Fruit fly (Drosophila melanogaster) whole organism, embryonic: ENCODE results near the gene Rad60.

Source experiments
- Aef1 ChIP-seq: fragments of 200-800 bp; sonication (Bioruptor generic); IDR thresholded peaks from 3 replicates; pipeline ENCODE4 v1.3.6; 2022; ENCODE audit warnings: missing biosample characterization, missing genetic modification characterization
- CG10565 ChIP-seq: fragments of 200-800 bp; sonication (Bioruptor generic); optimal IDR thresholded peaks from 3 replicates; lab custom pipeline; 2016; ENCODE audit warnings: missing biosample characterization, mild to moderate bottlenecking, missing genetic modification characterization
- CG11247 ChIP-seq: fragments of 200-800 bp; sonication (Bioruptor generic); IDR thresholded peaks from 2 replicates; pipeline ENCODE4 v1.3.6; 2022; ENCODE audit warnings: missing biosample characterization, missing genetic modification characterization
- CG12219 ChIP-seq: fragments of 200-800 bp; sonication (Bioruptor generic); optimal IDR thresholded peaks from 3 replicates; lab custom pipeline; 2018; ENCODE audit warnings: missing biosample characterization, mild to moderate bottlenecking, missing genetic modification characterization
- CG13287 ChIP-seq: fragments of 200-800 bp; sonication (Bioruptor generic); IDR thresholded peaks from 2 replicates; pipeline ENCODE4 v1.3.6; 2022; ENCODE audit warnings: missing biosample characterization, missing genetic modification characterization; ENCODE audit not compliant: partially characterized antibody
- CG16813 ChIP-seq: fragments of 200-800 bp; sonication (Bioruptor generic); IDR thresholded peaks from 3 replicates; pipeline ENCODE4 v1.3.6; 2022; ENCODE audit warnings: missing biosample characterization, missing genetic modification characterization; ENCODE audit not compliant: partially characterized antibody
- CG17568 ChIP-seq: fragments of 200-800 bp; sonication (Bioruptor generic); optimal IDR thresholded peaks from 2 replicates; lab custom pipeline; 2018; ENCODE audit warnings: missing biosample characterization, mild to moderate bottlenecking, missing genetic modification characterization, moderate library complexity
- CG30020 ChIP-seq: fragments of 200-800 bp; optimal IDR thresholded peaks from 2 replicates; lab custom pipeline; 2019; ENCODE audit warnings: missing biosample characterization, mild to moderate bottlenecking, missing genetic modification characterization, moderate library complexity
- CG31365 ChIP-seq: fragments of 200-800 bp; sonication (Bioruptor generic); optimal IDR thresholded peaks from 2 replicates; lab custom pipeline; 2018; ENCODE audit warnings: missing biosample characterization, mild to moderate bottlenecking, missing genetic modification characterization
- CG32532 ChIP-seq: fragments of 200-800 bp; sonication (Bioruptor generic); IDR thresholded peaks from 2 replicates; pipeline ENCODE4 v1.3.6; 2022; ENCODE audit warnings: missing biosample characterization, missing genetic modification characterization
- CG6683 ChIP-seq: fragments of 200-800 bp; sonication (Bioruptor generic); optimal IDR thresholded peaks from 2 replicates; lab custom pipeline; 2017; ENCODE audit warnings: missing biosample characterization, mild to moderate bottlenecking, missing genetic modification characterization, missing genetic modification reagents
- CG7372 ChIP-seq: fragments of 200-800 bp; sonication (Bioruptor generic); IDR thresholded peaks from 2 replicates; pipeline ENCODE4 v1.3.6; 2022; ENCODE audit warnings: missing biosample characterization, missing genetic modification characterization
- CG7928 ChIP-seq: fragments of 200-800 bp; sonication (Bioruptor generic); optimal IDR thresholded peaks from 2 replicates; lab custom pipeline; 2017; ENCODE audit warnings: missing biosample characterization, mild to moderate bottlenecking, missing genetic modification characterization
- Camta ChIP-seq: fragments of 200-800 bp; sonication (Bioruptor generic); optimal IDR thresholded peaks from 2 replicates; lab custom pipeline; 2016; ENCODE audit warnings: missing biosample characterization, missing genetic modification characterization
- CrebB ChIP-seq: fragments of 200-800 bp; sonication (Bioruptor generic); optimal IDR thresholded peaks from 3 replicates; lab custom pipeline; 2018; ENCODE audit warnings: missing biosample characterization, mild to moderate bottlenecking, missing genetic modification characterization
- D19B ChIP-seq: fragments of 200-800 bp; sonication (Bioruptor generic); optimal IDR thresholded peaks from 2 replicates; lab custom pipeline; 2017; ENCODE audit warnings: missing biosample characterization, mild to moderate bottlenecking, missing genetic modification characterization
- Doc2 ChIP-seq: fragments of 200-800 bp; sonication (Bioruptor generic); IDR thresholded peaks from 2 replicates; pipeline ENCODE4 v1.3.6; 2022; ENCODE audit warnings: missing biosample characterization, missing genetic modification characterization
- Doc3 ChIP-seq: fragments of 200-800 bp; sonication (Bioruptor generic); IDR thresholded peaks from 3 replicates; pipeline ENCODE4 v1.3.6; 2022; ENCODE audit warnings: missing biosample characterization, missing genetic modification characterization; ENCODE audit not compliant: partially characterized antibody
- Fer2 ChIP-seq: fragments of 200-800 bp; sonication (Bioruptor generic); optimal IDR thresholded peaks from 2 replicates; lab custom pipeline; 2018; ENCODE audit warnings: missing biosample characterization, mild to moderate bottlenecking, missing genetic modification characterization, moderate library complexity
- Fer3 ChIP-seq: fragments of 200-800 bp; sonication (Bioruptor generic); optimal IDR thresholded peaks from 2 replicates; lab custom pipeline; 2018; ENCODE audit warnings: missing biosample characterization, mild to moderate bottlenecking, missing genetic modification characterization, moderate library complexity
- Hr51 ChIP-seq, 2 experiments: fragments of 200-800 bp; sonication (Bioruptor generic); optimal IDR thresholded peaks; 2 replicates in 1 of 2; 3 replicates in 1 of 2; lab custom pipeline; 2016 to 2018; ENCODE audit warnings: missing biosample characterization in 2 of 2, missing genetic modification characterization in 2 of 2, mild to moderate bottlenecking in 1 of 2, moderate library complexity in 1 of 2
- NfI ChIP-seq: fragments of 200-800 bp; sonication (Bioruptor generic); optimal IDR thresholded peaks from 3 replicates; lab custom pipeline; 2018; ENCODE audit warnings: missing biosample characterization, mild to moderate bottlenecking, missing genetic modification characterization, moderate library complexity
- Pdp1 ChIP-seq, 2 experiments: fragments of 200-800 bp; sonication (Bioruptor generic); optimal IDR thresholded peaks; 3 replicates each; lab custom pipeline; 2016; ENCODE audit warnings: missing biosample characterization in 2 of 2, missing genetic modification characterization in 2 of 2, mild to moderate bottlenecking in 1 of 2, moderate library complexity in 1 of 2
- Rfx ChIP-seq: fragments of 200-800 bp; sonication (Bioruptor generic); IDR thresholded peaks from 2 replicates; pipeline ENCODE4 v1.3.6; 2022; ENCODE audit warnings: missing biosample characterization, missing genetic modification characterization
- Scr ChIP-seq: fragments of 200-800 bp; sonication (Bioruptor generic); IDR thresholded peaks from 2 replicates; pipeline ENCODE4 v1.3.6; 2022; ENCODE audit warnings: missing biosample characterization, missing genetic modification characterization; ENCODE audit not compliant: partially characterized antibody
- Sox100B ChIP-seq: fragments of 200-800 bp; sonication (Bioruptor generic); optimal IDR thresholded peaks from 3 replicates; lab custom pipeline; 2018; ENCODE audit warnings: missing biosample characterization, mild to moderate bottlenecking, missing genetic modification characterization
- Sry-β ChIP-seq: fragments of 200-800 bp; sonication (Bioruptor generic); optimal IDR thresholded peaks from 2 replicates; lab custom pipeline; 2018; ENCODE audit warnings: missing biosample characterization, mild to moderate bottlenecking, missing genetic modification characterization, moderate library complexity
- Usf ChIP-seq: fragments of 200-800 bp; sonication (Bioruptor generic); optimal IDR thresholded peaks from 2 replicates; lab custom pipeline; 2017; ENCODE audit warnings: missing genotype, missing biosample characterization, missing genetic modification characterization
- ase ChIP-seq: fragments of 200-800 bp; sonication (Bioruptor generic); IDR thresholded peaks from 3 replicates; pipeline ENCODE4 v1.3.6; 2022; ENCODE audit warnings: missing biosample characterization, missing genetic modification characterization
- bab2 ChIP-seq: fragments of 200-800 bp; sonication (Bioruptor generic); optimal IDR thresholded peaks from 2 replicates; lab custom pipeline; 2016; ENCODE audit warnings: missing biosample characterization, missing genetic modification characterization
- bbx ChIP-seq: fragments of 200-800 bp; sonication (Bioruptor generic); IDR thresholded peaks from 2 replicates; pipeline ENCODE4 v1.3.6; 2022; ENCODE audit warnings: missing biosample characterization, missing genetic modification characterization; ENCODE audit not compliant: partially characterized antibody
- bigmax ChIP-seq: fragments of 200-800 bp; sonication (Bioruptor generic); optimal IDR thresholded peaks from 2 replicates; lab custom pipeline; 2018; ENCODE audit warnings: missing biosample characterization, mild to moderate bottlenecking, missing genetic modification characterization
- btn ChIP-seq: fragments of 200-800 bp; sonication (Bioruptor generic); optimal IDR thresholded peaks from 2 replicates; lab custom pipeline; 2016; ENCODE audit warnings: missing biosample characterization, missing genetic modification characterization
- caup ChIP-seq: fragments of 200-800 bp; sonication (Bioruptor generic); optimal IDR thresholded peaks from 3 replicates; lab custom pipeline; 2017; ENCODE audit warnings: missing biosample characterization, mild to moderate bottlenecking, missing genetic modification characterization, moderate library complexity; ENCODE audit not compliant: severe bottlenecking
- da ChIP-seq: fragments of 200-800 bp; sonication (Bioruptor generic); optimal IDR thresholded peaks from 2 replicates; lab custom pipeline; 2016; ENCODE audit warnings: missing biosample characterization, missing genetic modification characterization
- dan ChIP-seq: fragments of 200-800 bp; sonication (Bioruptor generic); IDR thresholded peaks from 2 replicates; pipeline ENCODE4 v1.3.6; 2022; ENCODE audit warnings: missing biosample characterization, missing genetic modification characterization
- danr ChIP-seq: fragments of 200-800 bp; sonication (Bioruptor generic); IDR thresholded peaks from 2 replicates; pipeline ENCODE4 v1.3.6; 2022; ENCODE audit warnings: missing biosample characterization, missing genetic modification characterization
- fd64A ChIP-seq: fragments of 200-800 bp; sonication (Bioruptor generic); optimal IDR thresholded peaks from 3 replicates; lab custom pipeline; 2018; ENCODE audit warnings: missing biosample characterization, mild to moderate bottlenecking, missing genetic modification characterization
- fru ChIP-seq: fragments of >200 bp; optimal IDR thresholded peaks from 2 replicates; lab custom pipeline; 2017
- gce ChIP-seq: fragments of 200-800 bp; sonication (Bioruptor generic); IDR thresholded peaks from 3 replicates; pipeline ENCODE4 v1.3.6; 2022; ENCODE audit warnings: missing biosample characterization, missing genetic modification characterization
- gcm2 ChIP-seq: fragments of 200-800 bp; sonication (Bioruptor generic); optimal IDR thresholded peaks from 2 replicates; lab custom pipeline; 2016; ENCODE audit warnings: missing biosample characterization, missing genetic modification characterization
- ham ChIP-seq: fragments of 200-800 bp; sonication (Bioruptor generic); IDR thresholded peaks from 2 replicates; pipeline ENCODE4 v1.3.6; 2022; ENCODE audit warnings: missing biosample characterization, missing genetic modification characterization
- hbn ChIP-seq: fragments of 200-800 bp; sonication (Bioruptor generic); IDR thresholded peaks from 2 replicates; pipeline ENCODE4 v1.3.6; 2022; ENCODE audit warnings: missing biosample characterization, missing genetic modification characterization; ENCODE audit not compliant: partially characterized antibody
- hth ChIP-seq: fragments of >200 bp; optimal IDR thresholded peaks from 2 replicates; lab custom pipeline; 2017; ENCODE audit warnings: inconsistent platforms
- jing ChIP-seq: fragments of 200-800 bp; sonication (Bioruptor generic); optimal IDR thresholded peaks from 2 replicates; lab custom pipeline; 2018; ENCODE audit warnings: missing biosample characterization, mild to moderate bottlenecking, missing genetic modification characterization
- luna ChIP-seq: fragments of 200-800 bp; sonication (Bioruptor generic); optimal IDR thresholded peaks from 2 replicates; lab custom pipeline; 2016; ENCODE audit warnings: missing biosample characterization, missing genetic modification characterization
- psq ChIP-seq: fragments of 200-800 bp; sonication (Bioruptor generic); optimal IDR thresholded peaks from 2 replicates; lab custom pipeline; 2017; ENCODE audit warnings: missing biosample characterization, missing genetic modification characterization
- scrt ChIP-seq: fragments of 200-800 bp; sonication (Bioruptor generic); optimal IDR thresholded peaks from 2 replicates; lab custom pipeline; 2018; ENCODE audit warnings: missing biosample characterization, mild to moderate bottlenecking, missing genetic modification characterization, moderate library complexity
- wdn ChIP-seq: fragments of 200-800 bp; sonication (Bioruptor generic); IDR thresholded peaks from 2 replicates; pipeline ENCODE4 v1.3.6; 2022; ENCODE audit warnings: missing biosample characterization, missing genetic modification characterization
- z ChIP-seq: fragments of 200-800 bp; sonication (Bioruptor generic); IDR thresholded peaks from 3 replicates; pipeline ENCODE4 v1.3.6; 2022; ENCODE audit warnings: missing biosample characterization, missing genetic modification characterization

Gene Rad60

dm6 chr3R:23239934-23240632 lies 11.2 kb downstream of the Rad60 start (continued):
- TF ChIP-seq hth (lab: Kevin White, UChicago) (no peak), Doc2 (GFP tag; lab: Robert Waterston, UW) (no peak), Aef1 (GFP tag; lab: Robert Waterston, UW) (peak; percentile 61), Doc3 (GFP tag; lab: Robert Waterston, UW) (no peak), bab2 (GFP tag; lab: Kevin White, UChicago) (peak; percentile 53), gcm2 (no peak), hbn (GFP tag; lab: Robert Waterston, UW) (no peak), Fer2 (tag; lab: Kevin White, UChicago) (peak; percentile 30), fd64A (GFP tag; lab: Kevin White, UChicago) (peak; percentile 4), NfI (GFP tag; lab: Kevin White, UChicago) (peak; percentile 22), caup (GFP tag; lab: Kevin White, UChicago) (peak; percentile 73), CG30020 (no peak), Fer3 (tag; lab: Kevin White, UChicago) (peak; percentile 83), da (no peak), Pdp1 (GFP tag; optimal IDR thresholded peaks at IDR 0.05; lab: Kevin White, UChicago) (peak in 1 of 2 experiments; percentile 65), psq (no peak), Scr (GFP tag; lab: Robert Waterston, UW) (no peak), CG17568 (no peak), Sry-β (GFP tag; lab: Kevin White, UChicago) (no peak), D19B (GFP tag; lab: Kevin White, UChicago) (peak; percentile 95), CG10565 (GFP tag; lab: Kevin White, UChicago) (no peak), bigmax (GFP tag; lab: Kevin White, UChicago) (no peak), ase (GFP tag; lab: Robert Waterston, UW) (no peak), btn (no peak), Hr51 (GFP tag; optimal IDR thresholded peaks at IDR 0.05; lab: Kevin White, UChicago) (peak; percentile 27 to 67), CG31365 (tag; lab: Kevin White, UChicago) (no peak), Rfx (GFP tag; lab: Robert Waterston, UW) (peak; percentile 71), gce (0 out of 3 replicates have a peak, but pooled peaks have one; percentile 20), bbx (GFP tag; lab: Robert Waterston, UW) (no peak), Sox100B (GFP tag; lab: Kevin White, UChicago) (peak; percentile 73), CG32532 (GFP tag; lab: Robert Waterston, UW) (peak; percentile 72), luna (GFP tag; lab: Kevin White, UChicago) (no peak), z (GFP tag; lab: Robert Waterston, UW) (no peak), CG6683 (peak; percentile 69), dan (GFP tag; lab: Robert Waterston, UW) (no peak), CrebB (tag; lab: Kevin White, UChicago) (no peak), CG11247 (peak; percentile 72), CG7372 (GFP tag; lab: Robert Waterston, UW) (peak; percentile 45; the same call in 1 of the 2 replicates), CG7928 (GFP tag; lab: Kevin White, UChicago) (no peak), wdn (peak; percentile 64), CG13287 (GFP tag; lab: Robert Waterston, UW) (no peak), fru (lab: Kevin White, UChicago) (no peak), CG12219 (peak; percentile 19), scrt (GFP tag; lab: Kevin White, UChicago) (peak; percentile 70), ham (GFP tag; lab: Robert Waterston, UW) (no peak), Camta (peak; percentile 27), jing (peak; percentile 13), CG16813 (GFP tag; lab: Robert Waterston, UW) (no peak), danr (GFP tag; lab: Robert Waterston, UW) (peak; percentile 41; the same call in 1 of the 2 replicates), Usf (no peak)
